Fruit fly (Drosophila melanogaster) whole organism, prepupa: ENCODE data around the gene Mst98Ca.
A peak's percentile ranks its signal among the peaks of the same experiment; 100 is the strongest.

Experiments
- CG10631 ChIP-seq: fragments of 200-800 bp; sonication (Bioruptor generic); optimal IDR thresholded peaks from 2 replicates; lab custom pipeline; 2016; ENCODE audit warnings: missing biosample characterization, missing genetic modification characterization
- CG11762 ChIP-seq: fragments of 200-800 bp; sonication (Bioruptor generic); optimal IDR thresholded peaks from 3 replicates; lab custom pipeline; 2016; ENCODE audit warnings: missing biosample characterization, missing genetic modification characterization; ENCODE audit not compliant: insufficient read depth
- CG1621 ChIP-seq: fragments of 200-800 bp; sonication (Bioruptor generic); optimal IDR thresholded peaks from 3 replicates; lab custom pipeline; 2018; ENCODE audit warnings: missing biosample characterization, mild to moderate bottlenecking, missing genetic modification characterization
- CG32006 ChIP-seq: fragments of 200-800 bp; sonication (Bioruptor generic); optimal IDR thresholded peaks from 3 replicates; lab custom pipeline; 2017; ENCODE audit warnings: missing biosample characterization, mild to moderate bottlenecking, missing genetic modification characterization
- CG34406 ChIP-seq: fragments of 200-800 bp; sonication (Bioruptor generic); optimal IDR thresholded peaks from 3 replicates; lab custom pipeline; 2016; ENCODE audit warnings: missing biosample characterization, missing genetic modification characterization
- CG6163 ChIP-seq: fragments of 200-800 bp; sonication (Bioruptor generic); IDR thresholded peaks from 3 replicates; pipeline ENCODE4 v1.3.6; 2022; ENCODE audit warnings: missing biosample characterization, missing genetic modification characterization
- CG6808 ChIP-seq: fragments of 200-800 bp; sonication (Bioruptor generic); optimal IDR thresholded peaks from 3 replicates; lab custom pipeline; 2017; ENCODE audit warnings: missing biosample characterization, missing genetic modification characterization, mild to moderate bottlenecking, moderate library complexity, missing genetic modification reagents
- CG8119 ChIP-seq: fragments of 200-800 bp; sonication (Bioruptor generic); IDR thresholded peaks from 3 replicates; pipeline ENCODE4 v1.3.6; 2022; ENCODE audit warnings: missing biosample characterization, missing genetic modification characterization
- CG8319 ChIP-seq: fragments of 200-800 bp; sonication (Bioruptor generic); optimal IDR thresholded peaks from 3 replicates; lab custom pipeline; 2016; ENCODE audit warnings: missing biosample characterization, missing genetic modification characterization
- CG8632 ChIP-seq: fragments of 200-800 bp; sonication (Bioruptor generic); optimal IDR thresholded peaks from 3 replicates; lab custom pipeline; 2016; ENCODE audit warnings: missing biosample characterization, missing genetic modification characterization
- CG9139 ChIP-seq: fragments of 200-800 bp; sonication (Bioruptor generic); optimal IDR thresholded peaks from 3 replicates; lab custom pipeline; 2017; ENCODE audit warnings: missing biosample characterization, mild to moderate bottlenecking, missing genetic modification characterization
- Eip78C ChIP-seq: fragments of 200-800 bp; sonication (Bioruptor generic); peaks from one replicate; lab custom pipeline; 2016; ENCODE audit warnings: missing biosample characterization, missing genetic modification characterization
- Ets21C ChIP-seq: fragments of 200-800 bp; sonication (Bioruptor generic); optimal IDR thresholded peaks from 3 replicates; lab custom pipeline; 2016; ENCODE audit warnings: missing biosample characterization, missing genetic modification characterization
- Hr39 ChIP-seq: fragments of 200-800 bp; sonication (Bioruptor generic); optimal IDR thresholded peaks from 2 replicates; lab custom pipeline; 2016; ENCODE audit warnings: missing biosample characterization, missing genetic modification characterization
- Hr4 ChIP-seq: fragments of 200-800 bp; sonication (Bioruptor generic); optimal IDR thresholded peaks from 3 replicates; lab custom pipeline; 2016; ENCODE audit warnings: missing biosample characterization, missing genetic modification characterization
- Met ChIP-seq: fragments of 200-800 bp; sonication (Bioruptor generic); optimal IDR thresholded peaks from 3 replicates; lab custom pipeline; 2016; ENCODE audit warnings: missing biosample characterization, missing genetic modification characterization
- Sox102F ChIP-seq: fragments of 200-800 bp; sonication (Bioruptor generic); optimal IDR thresholded peaks from 2 replicates; lab custom pipeline; 2016; ENCODE audit warnings: missing biosample characterization, mild to moderate bottlenecking, missing genetic modification characterization
- Sox15 ChIP-seq: fragments of 200-800 bp; sonication (Bioruptor generic); optimal IDR thresholded peaks from 3 replicates; lab custom pipeline; 2016; ENCODE audit warnings: missing biosample characterization, missing genetic modification characterization
- acj6 ChIP-seq: fragments of 200-800 bp; sonication (Bioruptor generic); optimal IDR thresholded peaks from 3 replicates; lab custom pipeline; 2016; ENCODE audit warnings: missing biosample characterization, missing genetic modification characterization
- cyc ChIP-seq: fragments of 200-800 bp; sonication (Bioruptor generic); optimal IDR thresholded peaks from 3 replicates; lab custom pipeline; 2016; ENCODE audit warnings: missing biosample characterization, missing genetic modification characterization
- dac ChIP-seq: fragments of 200-800 bp; sonication (Bioruptor generic); optimal IDR thresholded peaks from 2 replicates; lab custom pipeline; 2017; ENCODE audit warnings: missing biosample characterization, mild to moderate bottlenecking, missing genetic modification characterization
- dsx ChIP-seq: fragments of 200-800 bp; optimal IDR thresholded peaks from 3 replicates; lab custom pipeline; 2019; ENCODE audit warnings: missing biosample characterization, mild to moderate bottlenecking, missing genetic modification characterization, moderate library complexity; ENCODE audit not compliant: poor library complexity, severe bottlenecking
- eg ChIP-seq: fragments of 200-800 bp; sonication (Bioruptor generic); IDR thresholded peaks from 3 replicates; pipeline ENCODE4 v1.3.6; 2022; ENCODE audit warnings: missing biosample characterization, missing genetic modification characterization
- esn ChIP-seq: fragments of 200-800 bp; sonication (Bioruptor generic); optimal IDR thresholded peaks from 2 replicates; lab custom pipeline; 2016; ENCODE audit warnings: missing biosample characterization, mild to moderate bottlenecking, missing genetic modification characterization, moderate library complexity
- fd85E ChIP-seq: fragments of 200-800 bp; sonication (Bioruptor generic); optimal IDR thresholded peaks from 3 replicates; lab custom pipeline; 2016; ENCODE audit warnings: missing biosample characterization, missing genetic modification characterization
- fkh ChIP-seq: fragments of 200-800 bp; sonication (Bioruptor generic); optimal IDR thresholded peaks from 3 replicates; lab custom pipeline; 2017; ENCODE audit warnings: missing biosample characterization, mild to moderate bottlenecking, missing genetic modification characterization, moderate library complexity
- salr ChIP-seq, 2 experiments: fragments of 200-800 bp; sonication (Bioruptor generic); optimal IDR thresholded peaks; 3 replicates each; lab custom pipeline; 2016 to 2018; ENCODE audit warnings: missing biosample characterization in 2 of 2, missing genetic modification characterization in 2 of 2, mild to moderate bottlenecking in 1 of 2
- svp ChIP-seq: fragments of 200-800 bp; sonication (Bioruptor generic); peaks from one replicate; lab custom pipeline; 2016; ENCODE audit warnings: missing biosample characterization, missing genetic modification characterization
- topi ChIP-seq: fragments of 200-800 bp; sonication (Bioruptor generic); optimal IDR thresholded peaks from 3 replicates; lab custom pipeline; 2016; ENCODE audit warnings: missing biosample characterization, missing genetic modification characterization
- vri ChIP-seq: fragments of 200-800 bp; sonication (Bioruptor generic); optimal IDR thresholded peaks from 3 replicates; lab custom pipeline; 2016; ENCODE audit warnings: missing biosample characterization, mild to moderate bottlenecking, missing genetic modification characterization

The Mst98Ca gene

DNA sequence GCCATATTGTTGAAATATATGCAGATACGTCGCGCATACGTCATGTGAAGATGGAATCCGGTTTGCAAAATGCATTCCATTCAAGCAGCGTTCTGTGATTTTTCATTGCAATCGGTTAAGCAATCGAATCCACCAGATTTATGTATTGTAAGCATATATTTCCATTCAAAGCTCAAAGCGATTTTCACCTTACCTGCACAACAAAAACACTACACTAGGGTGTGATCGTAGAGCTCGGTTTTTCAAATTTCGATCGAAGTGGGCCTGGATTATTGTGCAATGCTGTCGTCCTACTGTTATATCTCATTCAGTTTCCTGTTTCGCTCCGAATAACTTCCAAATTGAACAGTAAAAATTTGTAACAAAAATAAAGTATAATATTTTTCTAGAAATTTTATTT is at the start of gene Mst98Ca:
Mst98Ca (plus strand) TSS at position 301 of the 400 bp plus-strand sequence.
- TF ChIP-seq CG9139 (GFP tag; lab: Kevin White, UChicago), result no peak

DNA sequence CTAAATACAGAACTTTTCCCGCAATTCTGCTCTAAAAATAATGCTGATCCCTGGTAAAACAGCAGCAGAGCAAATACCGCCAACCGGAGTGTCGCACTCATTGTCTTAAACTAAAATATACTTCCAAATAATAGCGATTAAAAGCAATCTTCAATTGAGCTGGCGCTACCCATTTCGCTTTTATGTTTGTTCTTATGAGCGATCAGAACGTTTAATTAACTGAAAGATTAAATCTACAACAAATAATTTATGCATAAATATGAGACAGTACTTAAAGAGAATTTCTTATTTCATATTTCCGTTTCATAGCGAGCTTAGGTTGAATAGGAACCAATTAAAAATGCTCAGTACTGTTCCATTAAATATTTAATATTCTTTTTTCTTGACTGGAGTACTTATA is 27.6 kb upstream of the Mst98Ca start, which contains the start of gene CG43125:
CG43125 (minus strand) TSS at position 101 of the 400 bp plus-strand sequence.
- TF ChIP-seq CG11762 (GFP tag; lab: Kevin White, UChicago) (no peak), CG34406 (GFP tag; lab: Kevin White, UChicago) (no peak), cyc (GFP tag; lab: Kevin White, UChicago) (no peak), CG1621 (tag; lab: Kevin White, UChicago) (no peak), CG8319 (GFP tag; lab: Kevin White, UChicago) (no peak), CG32006 (GFP tag; lab: Kevin White, UChicago) (no peak), salr (GFP tag; optimal IDR thresholded peaks at IDR 0.05; lab: Kevin White, UChicago) (no peak), topi (GFP tag; lab: Kevin White, UChicago) (no peak)

DNA sequence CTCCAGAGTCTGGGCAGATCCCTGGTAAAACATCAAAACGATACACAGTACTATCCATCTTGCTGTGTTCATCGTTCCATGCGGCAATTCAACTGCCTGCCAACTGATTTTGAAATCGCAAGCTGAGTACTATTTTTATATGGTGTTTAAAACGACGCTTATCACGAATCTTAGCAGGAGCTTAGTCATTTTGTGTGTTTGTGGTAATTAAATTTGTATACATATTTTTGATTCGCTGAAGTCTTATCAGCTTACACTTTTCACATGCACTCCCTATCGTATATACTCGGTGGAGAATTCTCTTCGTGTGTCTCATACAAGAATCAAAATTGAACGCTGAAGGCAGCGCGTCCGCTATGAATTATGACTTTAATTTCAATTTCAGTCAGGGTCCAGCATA is 26.5 kb upstream of the Mst98Ca start, which contains the start of gene CG43124:
CG43124 (minus strand) TSS at position 101 of the 400 bp plus-strand sequence.
- TF ChIP-seq svp (GFP tag; lab: Kevin White, UChicago) (peak; percentile 59), CG8119 (GFP tag; lab: Robert Waterston, UW) (no peak), CG6808 (GFP tag; lab: Kevin White, UChicago) (no peak)
- TF ChIP-seq, all 60 proteins: peak for 1

DNA sequence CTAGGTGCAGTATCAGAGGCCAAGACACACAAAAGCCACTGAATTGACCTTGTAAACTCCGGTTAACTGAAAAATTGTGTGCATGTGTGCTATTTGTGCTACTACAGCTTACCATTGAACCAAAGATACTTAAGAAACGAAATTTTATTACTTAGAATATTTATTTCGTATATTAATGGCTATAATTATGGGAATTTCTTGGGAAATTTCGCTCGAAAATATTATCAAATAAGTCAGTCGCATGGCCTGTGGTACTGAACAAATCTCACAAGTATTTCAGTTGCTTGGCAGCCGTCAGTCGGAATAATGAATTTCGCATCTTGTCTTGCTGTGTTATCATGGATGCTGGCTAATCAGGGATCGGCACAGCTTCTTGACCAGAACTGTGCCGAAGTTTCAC is 8.9 kb upstream of the Mst98Ca start, which contains the start of gene CG34436:
CG34436 (plus strand) TSS at position 301 of the 400 bp plus-strand sequence.
- no peak for TF ChIP-seq acj6 (GFP tag; lab: Kevin White, UChicago)
- no peak for TF ChIP-seq Hr4 (GFP tag; lab: Kevin White, UChicago)
- no peak for TF ChIP-seq Met
- no peak for TF ChIP-seq cyc (GFP tag; lab: Kevin White, UChicago)
- TF ChIP-seq vri (GFP tag; lab: Kevin White, UChicago), result no peak
- peak; percentile 75 for TF ChIP-seq svp (GFP tag; lab: Kevin White, UChicago)

DNA sequence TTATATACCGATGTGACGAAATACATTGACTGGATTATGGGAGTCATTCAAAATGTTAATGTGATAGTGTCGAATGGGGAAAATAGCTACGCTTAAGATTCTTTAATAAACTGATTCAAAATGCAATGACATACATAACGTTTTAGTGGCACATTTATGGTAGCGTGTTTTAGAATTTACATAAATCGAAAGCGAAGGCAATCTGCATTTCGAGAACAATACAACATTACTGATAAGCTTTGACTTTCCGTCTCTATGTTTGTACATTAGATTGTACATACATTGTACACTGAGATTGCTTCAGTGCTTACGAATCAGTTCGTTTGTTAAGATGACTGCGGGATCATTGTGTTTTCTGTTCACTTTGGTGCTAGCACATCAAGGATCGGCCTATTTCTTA is 7.7 kb upstream of the Mst98Ca start, which contains the start of gene CG34437:
CG34437 (plus strand) TSS at position 301 of the 400 bp plus-strand sequence.
- peak; percentile 2 for TF ChIP-seq svp (GFP tag; lab: Kevin White, UChicago)
- no peak for TF ChIP-seq Sox102F (GFP tag; lab: Kevin White, UChicago)

DNA sequence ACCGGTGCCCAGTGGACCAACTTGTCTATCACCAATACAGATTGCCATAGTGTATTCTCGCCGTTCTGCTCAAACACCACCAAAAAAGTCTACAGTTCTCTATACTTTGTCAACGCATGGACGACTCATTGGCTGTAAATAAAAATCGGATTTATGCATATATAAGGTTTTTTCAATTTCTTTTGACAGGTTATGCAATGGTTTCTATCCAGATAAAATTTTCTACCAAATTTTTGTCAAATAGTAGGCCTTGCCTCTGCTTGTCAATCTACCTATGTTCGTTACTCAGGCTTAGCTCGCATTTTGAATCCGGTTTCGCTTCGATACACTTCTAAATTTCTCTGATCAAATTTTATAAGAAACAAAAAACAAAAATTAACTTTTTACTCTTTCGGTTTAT is 1.4 kb downstream of the Mst98Ca start, which contains the start of gene Mst98Cb:
Mst98Cb (plus strand) TSS at position 301 of the 400 bp plus-strand sequence.
- TF ChIP-seq Ets21C (GFP tag; lab: Kevin White, UChicago), result no peak
- no peak for TF ChIP-seq fd85E (GFP tag; lab: Kevin White, UChicago)
- TF ChIP-seq CG34406 (GFP tag; lab: Kevin White, UChicago), result no peak
- TF ChIP-seq Sox15, result no peak
- no peak for TF ChIP-seq CG10631
- no peak for TF ChIP-seq Hr4 (GFP tag; lab: Kevin White, UChicago)
- TF ChIP-seq fkh, result no peak
- no peak for TF ChIP-seq dac (GFP tag; lab: Kevin White, UChicago)
- no peak for TF ChIP-seq esn

DNA sequence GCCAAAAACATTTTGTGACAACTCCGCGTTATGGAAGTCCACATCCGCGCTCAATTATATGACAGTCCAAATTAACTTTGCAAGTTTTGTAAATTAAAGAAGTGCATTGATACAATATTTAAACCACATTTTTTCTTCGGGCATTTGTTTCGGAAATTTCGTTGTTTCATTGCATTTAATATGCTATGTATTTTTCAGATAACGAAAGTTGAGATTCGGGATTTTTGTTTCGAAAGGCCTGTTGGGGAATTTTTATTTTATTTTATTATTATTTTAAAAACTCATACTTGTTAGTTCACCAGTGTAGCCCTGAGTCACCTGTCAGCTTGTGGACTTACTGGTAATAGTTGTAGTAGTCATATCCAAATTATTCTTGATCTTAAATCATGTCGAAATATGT is 2.6 kb downstream of the Mst98Ca start, which contains the start of gene UQCR-14L:
UQCR-14L (plus strand) TSS at position 301 of the 400 bp plus-strand sequence.
- TF ChIP-seq Met (no peak), svp (GFP tag; lab: Kevin White, UChicago) (peak; percentile 35)

DNA sequence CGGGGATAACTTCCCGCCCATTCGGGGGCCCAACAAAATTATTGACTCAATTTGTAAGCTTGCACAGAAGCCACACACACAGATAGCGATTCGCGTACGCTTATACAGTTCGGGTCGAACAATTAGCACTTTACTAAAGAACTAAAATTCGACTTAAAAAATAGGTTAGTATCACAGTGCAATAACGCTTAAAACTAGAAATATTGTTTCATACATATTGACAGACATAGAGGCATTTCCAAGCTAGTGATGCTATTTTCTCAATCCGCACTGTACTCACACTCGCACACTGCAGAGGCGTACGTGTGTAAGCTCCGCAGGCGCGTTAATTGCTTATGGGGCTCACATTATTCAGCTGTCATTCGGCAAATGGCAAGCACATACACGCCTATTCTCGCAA is 6.4 kb downstream of the Mst98Ca start:
- TF ChIP-seq CG34406 (GFP tag; lab: Kevin White, UChicago), result no peak
- TF ChIP-seq CG32006 (GFP tag; lab: Kevin White, UChicago), result peak; percentile 22
- TF ChIP-seq CG8632 (GFP tag; lab: Kevin White, UChicago), result no peak
- peak; percentile 51 for TF ChIP-seq Eip78C (GFP tag; lab: Kevin White, UChicago)
- no peak for TF ChIP-seq dsx (GFP tag; lab: Kevin White, UChicago)
- TF ChIP-seq Hr39, result peak; percentile 6
- TF ChIP-seq svp (GFP tag; lab: Kevin White, UChicago), result peak; percentile 37
- TF ChIP-seq Sox102F (GFP tag; lab: Kevin White, UChicago), result no peak
- 0 out of 3 replicates have a peak, but pooled peaks have one; percentile 39 for TF ChIP-seq CG6163
- 0 out of 3 replicates have a peak, but pooled peaks have one; percentile 20 for TF ChIP-seq eg (GFP tag; lab: Robert Waterston, UW)
